Worm (Caenorhabditis elegans) whole organism, mixed stage, embryonic: ENCODE data around the gene sra-11.

Experiments used
- flh-1 ChIP-seq: fragments of 200-800 bp; sonication (Bioruptor generic); optimal IDR thresholded peaks from 2 replicates; lab custom pipeline; 2018; ENCODE audit warnings: mild to moderate bottlenecking, missing genetic modification characterization, moderate library complexity, missing compliant biosample characterization
- sptf-1 ChIP-seq: sonication (generic microtip); optimal IDR thresholded peaks from 2 replicates; lab custom pipeline; 2017; ENCODE audit warnings: mild to moderate bottlenecking, missing genetic modification characterization, moderate library complexity, missing compliant biosample characterization

ce11 chrII:10885868-10886514 is 24.1 kb downstream of the sra-11 start, which contains the start of gene F44F4.3:
- TF ChIP-seq sptf-1 (tag; lab: Kevin White, UChicago) (no peak), flh-1 (no peak)
